Fruit fly (Drosophila melanogaster) Kc167 (cell line): ENCODE data around the gene vri.

ENCODE experiments used
- Myc ChIP-seq: fragments of >200 bp; optimal IDR thresholded peaks from 2 replicates; lab custom pipeline; 2017; ENCODE audit warnings: missing external identifiers
- h ChIP-seq: fragments of >200 bp; optimal IDR thresholded peaks from 3 replicates; lab custom pipeline; 2018; ENCODE audit warnings: missing external identifiers
- insv ChIP-seq: fragments of >200 bp; optimal IDR thresholded peaks from 3 replicates; lab custom pipeline; 2018; ENCODE audit warnings: missing external identifiers
- psq ChIP-seq: fragments of >200 bp; optimal IDR thresholded peaks from 2 replicates; lab custom pipeline; 2017; ENCODE audit warnings: missing external identifiers

DNA sequence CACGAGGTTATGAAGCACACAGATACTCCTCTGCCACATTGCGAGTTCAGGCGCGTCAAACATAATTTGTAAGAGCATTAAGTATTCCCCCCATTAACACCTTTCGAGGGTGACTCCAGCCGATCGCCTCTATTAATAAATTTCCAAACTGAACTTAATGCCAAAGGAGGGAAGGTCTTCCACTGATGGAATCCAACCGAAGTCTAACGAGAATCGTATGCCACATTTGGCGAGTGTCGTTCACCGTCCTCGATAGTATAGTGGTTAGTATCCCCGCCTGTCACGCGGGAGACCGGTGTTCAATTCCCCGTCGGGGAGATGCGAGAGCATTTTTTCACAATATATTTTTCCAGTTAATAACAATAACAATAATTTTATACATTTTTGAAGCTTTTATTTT lies 48.2 kb upstream of the vri start:
- TF ChIP-seq Myc (lab: Kevin White, UChicago) (no peak), psq (lab: Kevin White, UChicago) (no peak), h (lab: Kevin White, UChicago) (no peak), insv (lab: Kevin White, UChicago) (no peak)
